Fruit fly (Drosophila melanogaster): ENCODE measurements around the gene PGAP5.

PGAP5 gene

DNA sequence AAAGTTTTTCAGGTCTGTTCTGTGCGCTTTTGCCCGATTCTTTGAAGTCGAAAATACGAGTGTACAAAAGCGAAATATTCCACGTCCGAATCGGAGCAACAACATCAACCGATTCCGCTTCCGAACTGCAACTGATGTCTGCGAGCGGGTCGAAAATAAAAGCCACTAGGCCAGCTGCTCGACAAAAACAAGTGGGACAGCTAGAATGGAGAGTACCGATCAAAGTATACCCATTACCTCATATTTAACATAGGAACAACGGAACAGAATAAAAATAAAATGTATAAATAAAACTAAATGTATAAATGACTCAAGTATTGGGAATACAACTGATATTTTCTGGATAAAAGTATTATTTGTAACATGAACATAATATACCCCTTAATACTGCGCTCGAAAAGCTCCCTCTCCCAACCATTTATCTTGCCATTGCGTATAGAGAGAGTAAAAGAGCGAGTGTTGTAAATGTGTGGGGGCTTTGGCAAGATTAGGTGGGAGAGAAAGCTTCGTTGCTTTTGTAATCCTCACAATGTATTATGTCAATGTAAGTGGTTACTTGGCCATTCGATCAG is 6.4 kb downstream of the PGAP5 start, which contains the start of gene SLC5A11 (continued):
- TF ChIP-seq chm (GFP tag; IDR thresholded peaks at IDR 0.05) (peak; percentile 98), sob (GFP tag; IDR thresholded peaks at IDR 0.05) (peak; percentile 99), CG13624 (GFP tag; optimal IDR thresholded peaks at IDR 0.05) (peak; percentile 99), Meics (GFP tag; optimal IDR thresholded peaks at IDR 0.05) (peak; percentile 98), ttk (GFP tag; IDR thresholded peaks at IDR 0.05) (peak; percentile 97), abd-A (tag; optimal IDR thresholded peaks at IDR 0.05) (peak; percentile 92), CG14050 (GFP tag; IDR thresholded peaks at IDR 0.05) (peak; percentile 85), CG8089 (GFP tag; optimal IDR thresholded peaks at IDR 0.05) (peak; percentile 31), CG10274 (GFP tag; optimal IDR thresholded peaks at IDR 0.05) (peak; percentile 84), CG4282 (GFP tag; optimal IDR thresholded peaks at IDR 0.05) (peak; percentile 81), CG3407 (GFP tag; optimal IDR thresholded peaks at IDR 0.05) (peak; percentile 86), repo (GFP tag; optimal IDR thresholded peaks at IDR 0.05) (peak; percentile 96), CG7372 (GFP tag; IDR thresholded peaks at IDR 0.05) (peak; percentile 99), tll (GFP tag; optimal IDR thresholded peaks at IDR 0.05) (peak in 1 of 2 experiments; percentile 80), lov (optimal IDR thresholded peaks at IDR 0.05) (no peak), lov (GFP tag; IDR thresholded peaks at IDR 0.05) (peak; percentile 87), inv (GFP tag; IDR thresholded peaks at IDR 0.05; ENCODE audit: partially characterized antibody) (no peak), CG1792 (GFP tag; optimal IDR thresholded peaks at IDR 0.05) (peak; percentile 98), CG4360 (GFP tag; IDR thresholded peaks at IDR 0.05) (peak; percentile 78), CG6854 (GFP tag; optimal IDR thresholded peaks at IDR 0.05) (peak; percentile 99), danr (GFP tag; IDR thresholded peaks at IDR 0.05) (peak; percentile 99), CG17385 (GFP tag; optimal IDR thresholded peaks at IDR 0.05) (peak; percentile 93), CG10565 (GFP tag; optimal IDR thresholded peaks at IDR 0.05) (peak; percentile 94), CG9437 (GFP tag; optimal IDR thresholded peaks at IDR 0.05) (peak; percentile 93), Gsc (GFP tag; IDR thresholded peaks at IDR 0.05) (no peak), Stat92E (GFP tag; optimal IDR thresholded peaks at IDR 0.05) (peak in 1 of 3 experiments; percentile 98), Dbx (GFP tag; IDR thresholded peaks at IDR 0.05) (peak; percentile 93), CG10979 (tag; optimal IDR thresholded peaks at IDR 0.05) (peak; percentile 99), Pdp1 (GFP tag; optimal IDR thresholded peaks at IDR 0.05) (peak; percentile 93 to 98), CG16815 (GFP tag; optimal IDR thresholded peaks at IDR 0.05) (peak; percentile 94), CG32772 (GFP tag; IDR thresholded peaks at IDR 0.05) (peak; percentile 95), CG7786 (GFP tag; optimal IDR thresholded peaks at IDR 0.05) (peak; percentile 78), CG1024 (GFP tag; IDR thresholded peaks at IDR 0.05) (peak; percentile 94), CG1832 (GFP tag; optimal IDR thresholded peaks at IDR 0.05) (no peak), Dll (GFP tag; IDR thresholded peaks at IDR 0.05; ENCODE audit: partially characterized antibody) (no peak), Hey (tag; optimal IDR thresholded peaks at IDR 0.05) (peak; percentile 75), CG4424 (GFP tag; optimal IDR thresholded peaks at IDR 0.05) (peak; percentile 94), bowl (GFP tag; IDR thresholded peaks at IDR 0.05) (peak; percentile 82; the same call in 1 of the 2 replicates), CG7357 (GFP tag; IDR thresholded peaks at IDR 0.05) (peak; percentile 91), Adf1 (GFP tag; IDR thresholded peaks at IDR 0.05) (peak; percentile 80), grn (GFP tag; optimal IDR thresholded peaks at IDR 0.05) (peak; percentile 97), CG6791 (GFP tag; IDR thresholded peaks at IDR 0.05; ENCODE audit: partially characterized antibody) (no peak), CG7839 (tag; optimal IDR thresholded peaks at IDR 0.05) (peak; percentile 100), CkIIα-i1 (GFP tag; IDR thresholded peaks at IDR 0.05) (no peak), Ets65A (GFP tag) (peak; percentile 100), CG2116 (GFP tag; optimal IDR thresholded peaks at IDR 0.05) (peak; percentile 62), klu (GFP tag; IDR thresholded peaks at IDR 0.05) (peak; percentile 94), Abd-B (GFP tag; optimal IDR thresholded peaks at IDR 0.05) (peak; percentile 99), pum (GFP tag; optimal IDR thresholded peaks at IDR 0.05) (peak; percentile 97), mld (GFP tag; IDR thresholded peaks at IDR 0.05; ENCODE audit: partially characterized antibody) (no peak)
